Fruit fly (Drosophila melanogaster): Measurements from ENCODE around the gene CG3568.
A peak's percentile ranks its signal among the peaks of the same experiment; 100 is the strongest.

The CG3568 gene

dm6 chrX:4563980-4564379 lies 21.6 kb downstream of the CG3568 start (continued):
- TF ChIP-seq bowl (GFP tag; IDR thresholded peaks at IDR 0.05) (no peak), Rfx (GFP tag; IDR thresholded peaks at IDR 0.05) (no peak), gsb-n (tag; optimal IDR thresholded peaks at IDR 0.05) (no peak), nom (GFP tag; optimal IDR thresholded peaks at IDR 0.05) (peak; percentile 52), CG3281 (GFP tag; optimal IDR thresholded peaks at IDR 0.05) (no peak), Fer2 (tag; optimal IDR thresholded peaks at IDR 0.05) (no peak), CG3838 (GFP tag; optimal IDR thresholded peaks at IDR 0.05) (no peak), CG8359 (GFP tag; optimal IDR thresholded peaks at IDR 0.05; ENCODE audit: borderline replicate concordance) (no peak), CG9215 (GFP tag; IDR thresholded peaks at IDR 0.05) (no peak), Dfd (GFP tag; optimal IDR thresholded peaks at IDR 0.05) (no peak), CG32772 (GFP tag; IDR thresholded peaks at IDR 0.05) (peak; percentile 57; the same call in 1 of the 2 replicates), CG5953 (GFP tag; IDR thresholded peaks at IDR 0.05) (no peak), CG12299 (tag; optimal IDR thresholded peaks at IDR 0.05) (no peak)

- peak; percentile 1 for TF ChIP-seq unpg (GFP tag; optimal IDR thresholded peaks at IDR 0.05)
- no peak for TF ChIP-seq CG15514 (GFP tag; optimal IDR thresholded peaks at IDR 0.05)
- TF ChIP-seq zfh1 (GFP tag; IDR thresholded peaks at IDR 0.05), result peak; percentile 36; the same call in 1 of the 3 replicates
- peak; percentile 90 for TF ChIP-seq sens (GFP tag)
- TF ChIP-seq shn (GFP tag; optimal IDR thresholded peaks at IDR 0.05), result no peak
- no peak for TF ChIP-seq CG18476 (GFP tag; optimal IDR thresholded peaks at IDR 0.05)
- TF ChIP-seq sna (GFP tag; IDR thresholded peaks at IDR 0.05; ENCODE audit: partially characterized antibody), result no peak
- peak; percentile 18 for TF ChIP-seq CG14710 (tag; optimal IDR thresholded peaks at IDR 0.05)
- TF ChIP-seq dysf (GFP tag; IDR thresholded peaks at IDR 0.05), result no peak
- peak; percentile 33 for TF ChIP-seq CG12391 (tag; optimal IDR thresholded peaks at IDR 0.05)
- peak; percentile 42 for TF ChIP-seq CG10979 (tag; optimal IDR thresholded peaks at IDR 0.05)
- TF ChIP-seq CG10267 (tag; optimal IDR thresholded peaks at IDR 0.05), result peak; percentile 1
- TF ChIP-seq lola (GFP tag; optimal IDR thresholded peaks at IDR 0.05), result peak in 1 of 3 experiments; percentile 33
- 0 out of 2 replicates have a peak, but pooled peaks have one; percentile 33 for TF ChIP-seq CG10959 (GFP tag; IDR thresholded peaks at IDR 0.05)
- TF ChIP-seq dan (GFP tag; IDR thresholded peaks at IDR 0.05), result peak; percentile 16; the same call in 1 of the 2 replicates
- no peak for TF ChIP-seq CG14014 (GFP tag; IDR thresholded peaks at IDR 0.05)
- TF ChIP-seq pros (GFP tag; optimal IDR thresholded peaks at IDR 0.05), result no peak
- peak; percentile 54 for TF ChIP-seq CG8765 (GFP tag; IDR thresholded peaks at IDR 0.05)
- TF ChIP-seq HLHmδ (GFP tag; optimal IDR thresholded peaks at IDR 0.05), result no peak
- peak; percentile 11 for TF ChIP-seq ac (GFP tag; optimal IDR thresholded peaks at IDR 0.05)
- no peak for TF ChIP-seq Hmr (GFP tag; optimal IDR thresholded peaks at IDR 0.05)
- TF ChIP-seq dpn (GFP tag; optimal IDR thresholded peaks at IDR 0.05), result no peak
- TF ChIP-seq gem (tag; optimal IDR thresholded peaks at IDR 0.05), result peak; percentile 26
- TF ChIP-seq CG2712 (tag; optimal IDR thresholded peaks at IDR 0.05), result peak; percentile 39
- no peak for TF ChIP-seq Atf3 (GFP tag; optimal IDR thresholded peaks at IDR 0.05)
- TF ChIP-seq row (GFP tag; IDR thresholded peaks at IDR 0.05), result 0 out of 3 replicates have a peak, but pooled peaks have one; percentile 22
- no peak for TF ChIP-seq nom (GFP tag; optimal IDR thresholded peaks at IDR 0.05)
- peak; percentile 58 for TF ChIP-seq CG1603 (tag; optimal IDR thresholded peaks at IDR 0.05)
- no peak for TF ChIP-seq CG31365 (tag; optimal IDR thresholded peaks at IDR 0.05)
- TF ChIP-seq prd (optimal IDR thresholded peaks at IDR 0.05), result no peak
- TF ChIP-seq prd (GFP tag; IDR thresholded peaks at IDR 0.05), result peak; percentile 45; the same call in 2 of the 3 replicates
- TF ChIP-seq chif (GFP tag; optimal IDR thresholded peaks at IDR 0.05), result peak in 1 of 2 experiments; percentile 10
- TF ChIP-seq dmrt11E (tag; optimal IDR thresholded peaks at IDR 0.05), result peak; percentile 58
- TF ChIP-seq kah (GFP tag; optimal IDR thresholded peaks at IDR 0.05), result no peak
- no peak for TF ChIP-seq CG8924 (tag; optimal IDR thresholded peaks at IDR 0.05)
- TF ChIP-seq CG4424 (GFP tag; optimal IDR thresholded peaks at IDR 0.05), result peak; percentile 3
- TF ChIP-seq CG15696 (tag; optimal IDR thresholded peaks at IDR 0.05), result peak; percentile 38
Observed at dm6 chrX:4564962-4565361, 22.5 kb downstream of the CG3568 start.
